Worm (Caenorhabditis elegans) whole organism, L4 larva: ENCODE measurements around the gene srw-136.

Experiments
- D1046.2 ChIP-seq: fragments of 200-800 bp; sonication (Bioruptor generic); IDR thresholded peaks from 2 replicates; pipeline ENCODE4 v1.3.6; 2022; ENCODE audit warnings: missing genetic modification characterization, missing compliant biosample characterization
- F26F4.8 ChIP-seq: fragments of 200-800 bp; sonication (Bioruptor generic); conservative IDR thresholded peaks from 2 replicates; pipeline ENCODE4 v1.3.6; 2022; ENCODE audit warnings: missing genetic modification characterization, missing compliant biosample characterization
- T26A8.4 ChIP-seq: fragments of 200-800 bp; sonication (Bioruptor generic); IDR thresholded peaks from 2 replicates; pipeline ENCODE4 v1.3.6; 2022; ENCODE audit warnings: missing genetic modification characterization, missing compliant biosample characterization
- Y105C5A.15 ChIP-seq: fragments of 200-800 bp; sonication (Bioruptor generic); IDR thresholded peaks from 2 replicates; pipeline ENCODE4 v1.3.6; 2022; ENCODE audit warnings: missing genetic modification characterization, missing compliant biosample characterization
- Y5F2A.4 ChIP-seq: fragments of 200-800 bp; sonication (Bioruptor generic); optimal IDR thresholded peaks from 2 replicates; lab custom pipeline; 2018; ENCODE audit warnings: mild to moderate bottlenecking, missing genetic modification characterization, missing compliant biosample characterization
- ZK546.5 ChIP-seq, 2 experiments: sonication (generic microtip); optimal IDR thresholded peaks; 2 replicates each; lab custom pipeline; 2017; ENCODE audit warnings: missing biosample characterization in 2 of 2, missing genetic modification characterization in 2 of 2
- aha-1 ChIP-seq: fragments of 150-350 bp; peaks from one replicate; lab custom pipeline; 2014; ENCODE audit warnings: missing biosample characterization, missing genetic modification characterization
- ama-1 ChIP-seq: fragments of 150-350 bp; optimal IDR thresholded peaks from 2 replicates; lab custom pipeline; 2014; ENCODE audit warnings: inconsistent platforms, mixed read lengths
- ceh-28 ChIP-seq: fragments of 150-350 bp; optimal IDR thresholded peaks from 2 replicates; lab custom pipeline; 2014; ENCODE audit warnings: missing biosample characterization, missing genetic modification reagents, missing genetic modification characterization
- cey-2 ChIP-seq: sonication (generic microtip); optimal IDR thresholded peaks from 3 replicates; lab custom pipeline; 2017; ENCODE audit warnings: missing genetic modification characterization, mild to moderate bottlenecking, missing compliant biosample characterization, antibody characterized with exemption, borderline replicate concordance; ENCODE audit not compliant: insufficient read depth
- dmd-6 ChIP-seq: fragments of 200-800 bp; sonication (Bioruptor generic); IDR thresholded peaks from 2 replicates; pipeline ENCODE4 v1.3.6; 2022; ENCODE audit warnings: missing genetic modification reagents, missing genetic modification characterization, missing compliant biosample characterization
- dmd-8 ChIP-seq: fragments of 200-800 bp; sonication (Bioruptor generic); IDR thresholded peaks from 2 replicates; pipeline ENCODE4 v1.3.6; 2022; ENCODE audit warnings: missing genetic modification characterization, missing compliant biosample characterization
- dmd-9 ChIP-seq: fragments of 200-800 bp; sonication (Bioruptor generic); IDR thresholded peaks from 2 replicates; pipeline ENCODE4 v1.3.6; 2022; ENCODE audit warnings: missing genetic modification reagents, missing genetic modification characterization, missing compliant biosample characterization
- dve-1 ChIP-seq: sonication (generic microtip); optimal IDR thresholded peaks from 2 replicates; lab custom pipeline; 2017; ENCODE audit warnings: antibody characterized with exemption, mild to moderate bottlenecking, missing genetic modification characterization, missing compliant biosample characterization; ENCODE audit not compliant: insufficient read depth
- egl-27 ChIP-seq: sonication (generic microtip); optimal IDR thresholded peaks from 3 replicates; lab custom pipeline; 2017; ENCODE audit warnings: missing biosample characterization, missing genetic modification reagents, missing genetic modification characterization
- egl-43 ChIP-seq: fragments of 200-800 bp; sonication (Bioruptor generic); IDR thresholded peaks from 2 replicates; pipeline ENCODE4 v1.3.6; 2022; ENCODE audit warnings: missing genetic modification reagents, missing genetic modification characterization, missing compliant biosample characterization
- hif-1 ChIP-seq, 2 experiments: sonication (generic microtip); optimal IDR thresholded peaks; 2 replicates each; lab custom pipeline; 2016 to 2017; ENCODE audit warnings: missing compliant biosample characterization in 2 of 2, missing genetic modification characterization in 2 of 2, missing genetic modification reagents in 2 of 2, missing genotype in 2 of 2, mild to moderate bottlenecking in 1 of 2
- jun-1 ChIP-seq: fragments of 150-350 bp; optimal IDR thresholded peaks from 2 replicates; lab custom pipeline; 2014; ENCODE audit warnings: missing biosample characterization, missing genetic modification reagents, missing genetic modification characterization
- lin-1 ChIP-seq: fragments of 200-800 bp; sonication (Bioruptor generic); IDR thresholded peaks from 2 replicates; pipeline ENCODE4 v1.3.6; 2022; ENCODE audit warnings: missing genetic modification reagents, missing genetic modification characterization, missing compliant biosample characterization
- lin-38 ChIP-seq: fragments of 200-800 bp; sonication (Bioruptor generic); IDR thresholded peaks from 2 replicates; pipeline ENCODE4 v1.3.6; 2022; ENCODE audit warnings: missing genetic modification reagents, missing genetic modification characterization, missing compliant biosample characterization
- lin-39 ChIP-seq: fragments of 150-350 bp; optimal IDR thresholded peaks from 2 replicates; lab custom pipeline; 2014; ENCODE audit warnings: missing biosample characterization, missing genetic modification reagents, missing genetic modification characterization
- mxl-3 ChIP-seq: fragments of 200-800 bp; sonication (Bioruptor generic); optimal IDR thresholded peaks from 2 replicates; lab custom pipeline; 2018; ENCODE audit warnings: mild to moderate bottlenecking, missing genetic modification characterization, missing compliant biosample characterization
- nhr-10 ChIP-seq: fragments of 150-350 bp; optimal IDR thresholded peaks from 2 replicates; lab custom pipeline; 2014; ENCODE audit warnings: missing biosample characterization, missing genetic modification characterization
- nhr-102 ChIP-seq: sonication (generic microtip); optimal IDR thresholded peaks from 2 replicates; lab custom pipeline; 2016; ENCODE audit warnings: mild to moderate bottlenecking, missing genetic modification characterization, moderate library complexity, missing compliant biosample characterization
- nhr-237 ChIP-seq: sonication (generic microtip); optimal IDR thresholded peaks from 2 replicates; lab custom pipeline; 2017; ENCODE audit warnings: missing biosample characterization, missing genetic modification characterization
- nhr-76 ChIP-seq: fragments of 150-350 bp; optimal IDR thresholded peaks from 2 replicates; lab custom pipeline; 2014; ENCODE audit warnings: missing biosample characterization, missing genetic modification characterization
- set-16 ChIP-seq: fragments of 200-800 bp; sonication (Bioruptor generic); IDR thresholded peaks from 2 replicates; pipeline ENCODE4 v1.3.6; 2022; ENCODE audit warnings: missing genetic modification reagents, missing genetic modification characterization, missing compliant biosample characterization
- skn-1 ChIP-seq: fragments of 150-350 bp; optimal IDR thresholded peaks from 2 replicates; lab custom pipeline; 2014; ENCODE audit warnings: missing biosample characterization, missing genetic modification characterization
- tag-97 ChIP-seq: fragments of 200-800 bp; sonication (Bioruptor generic); IDR thresholded peaks from 2 replicates; pipeline ENCODE4 v1.3.6; 2022; ENCODE audit warnings: missing genetic modification characterization, missing compliant biosample characterization
- unc-62 ChIP-seq, 3 experiments: fragments of 150-350 bp in 1 of 3; sonication (generic microtip); optimal IDR thresholded peaks in 2 of 3; peaks in 1 of 3; 1 replicate in 1 of 3; 2 replicates in 2 of 3; lab custom pipeline; 2014 to 2017; ENCODE audit warnings: missing biosample characterization in 3 of 3, missing genetic modification characterization in 3 of 3, missing genetic modification reagents in 3 of 3, missing genotype in 1 of 3
- zfp-2 ChIP-seq: sonication (generic microtip); optimal IDR thresholded peaks from 2 replicates; lab custom pipeline; 2016; ENCODE audit warnings: mild to moderate bottlenecking, missing genetic modification characterization, missing compliant biosample characterization
- zfp-3 ChIP-seq: fragments of 200-800 bp; sonication (Bioruptor generic); conservative IDR thresholded peaks from 2 replicates; pipeline ENCODE4 v1.3.6; 2022; ENCODE audit warnings: missing genetic modification reagents, missing genetic modification characterization, missing compliant biosample characterization
- zip-2 ChIP-seq: fragments of 150-350 bp; optimal IDR thresholded peaks from 2 replicates; lab custom pipeline; 2014; ENCODE audit warnings: missing biosample characterization, missing genetic modification characterization
- ztf-7 ChIP-seq: fragments of 150-350 bp; optimal IDR thresholded peaks from 2 replicates; lab custom pipeline; 2014; ENCODE audit warnings: missing biosample characterization, missing genetic modification characterization

The srw-136 gene

ce11 chrV:3010468-3010867 lies at the start of gene srw-136:
srw-136 (minus strand) TSS chrV:3010568.
- TF ChIP-seq ceh-28 (tag; lab: Kevin White, UChicago) (no peak), unc-62 (GFP tag; optimal IDR thresholded peaks at IDR 0.05 in 1 of 2; lab: Kevin White, UChicago) (peak in 1 of 2 experiments; percentile 41), unc-62 (tag; optimal IDR thresholded peaks at IDR 0.05; lab: Kevin White, UChicago) (no peak)
- TF ChIP-seq, all 104 proteins: peak for 1

- TF ChIP-seq zfp-2 (tag; lab: Kevin White, UChicago) (no peak), aha-1 (tag; lab: Kevin White, UChicago) (peak; percentile 24), ama-1 (no peak), ZK546.5 (tag; optimal IDR thresholded peaks at IDR 0.05; lab: Kevin White, UChicago) (no peak)
- TF ChIP-seq, all 104 proteins: peak for 1
These were observed 48.6 kb upstream of the srw-136 start, which contains the start of gene str-244 for ce11 chrV:3058996-3059395. str-244 (minus strand) TSS chrV:3059096.

- TF ChIP-seq Y5F2A.4 (GFP tag; lab: Kevin White, UChicago): no peak
- TF ChIP-seq nhr-10 (tag; lab: Kevin White, UChicago): no peak
- TF ChIP-seq zfp-3 (GFP tag; lab: Robert Waterston, UW): no peak
- no peak for TF ChIP-seq hif-1 (tag; optimal IDR thresholded peaks at IDR 0.05; lab: Kevin White, UChicago)
- no peak for TF ChIP-seq T26A8.4
- no peak for TF ChIP-seq dve-1 (tag; lab: Kevin White, UChicago)
- TF ChIP-seq egl-43 (GFP tag; lab: Robert Waterston, UW): no peak
- no peak for TF ChIP-seq dmd-8 (GFP tag; lab: Robert Waterston, UW)
- no peak for TF ChIP-seq zip-2 (tag; lab: Kevin White, UChicago)
- no peak for TF ChIP-seq lin-39
- TF ChIP-seq lin-38 (GFP tag; lab: Robert Waterston, UW): no peak
- TF ChIP-seq cey-2 (tag; lab: Kevin White, UChicago): no peak
- no peak for TF ChIP-seq ceh-28 (tag; lab: Kevin White, UChicago)
- TF ChIP-seq, all 104 proteins: peak for 0
These were observed 43.9 kb upstream of the srw-136 start, which contains the start of gene C50H11.8 for ce11 chrV:3054254-3054653. C50H11.8 (plus strand) TSS chrV:3054554.

ce11 chrV:3046364-3046763 lies 36.0 kb upstream of the srw-136 start:
- TF ChIP-seq nhr-237 (tag; lab: Kevin White, UChicago) (no peak), set-16 (GFP tag; lab: Robert Waterston, UW) (peak; percentile 72), aha-1 (tag; lab: Kevin White, UChicago) (peak; percentile 83)

- TF ChIP-seq F26F4.8 (GFP tag; lab: Robert Waterston, UW) (no peak), egl-27 (tag; lab: Kevin White, UChicago) (no peak), dmd-9 (GFP tag; lab: Robert Waterston, UW) (no peak), nhr-102 (no peak), dmd-8 (GFP tag; lab: Robert Waterston, UW) (no peak)
These were observed 34.5 kb upstream of the srw-136 start, which contains the start of gene F59D6.1 for ce11 chrV:3044837-3045236. F59D6.1 (plus strand) TSS chrV:3045137.

- TF ChIP-seq lin-1 (GFP tag; lab: Robert Waterston, UW) (no peak), D1046.2 (GFP tag; lab: Robert Waterston, UW) (no peak), jun-1 (tag; lab: Kevin White, UChicago) (no peak), ztf-7 (tag; lab: Kevin White, UChicago) (no peak), nhr-76 (tag; lab: Kevin White, UChicago) (no peak), tag-97 (no peak), mxl-3 (GFP tag; lab: Kevin White, UChicago) (no peak), dmd-6 (no peak), Y105C5A.15 (GFP tag; lab: Robert Waterston, UW) (no peak), skn-1 (tag; lab: Kevin White, UChicago) (no peak)
These were observed 30.6 kb upstream of the srw-136 start for ce11 chrV:3040930-3041329.
